Worm (Caenorhabditis elegans) whole organism, L4/young adult: ENCODE data around the gene pms-2.

Experiments used
- W03F9.2 ChIP-seq: fragments of 150-350 bp; optimal IDR thresholded peaks from 2 replicates; lab custom pipeline; 2014; ENCODE audit warnings: missing biosample characterization, missing genetic modification characterization
- dao-5 ChIP-seq: sonication (generic microtip); optimal IDR thresholded peaks from 2 replicates; lab custom pipeline; 2016; ENCODE audit warnings: missing genotype, missing genetic modification characterization, moderate library complexity, missing compliant biosample characterization
- him-1 ChIP-seq: sonication (generic microtip); optimal IDR thresholded peaks from 2 replicates; lab custom pipeline; 2016; ENCODE audit warnings: missing genotype, missing genetic modification reagents, missing genetic modification characterization, missing compliant biosample characterization

- TF ChIP-seq him-1 (tag; lab: Kevin White, UChicago) (no peak), dao-5 (tag; lab: Kevin White, UChicago) (no peak), W03F9.2 (tag; lab: Kevin White, UChicago) (no peak)
Measured at ce11 chrV:11526927-11527491, 43.4 kb downstream of the pms-2 start.
